Worm (Caenorhabditis elegans) whole organism, early embryonic: ENCODE measurements around the gene spl-2.

Source experiments
- B0310.2 ChIP-seq: sonication (generic microtip); optimal IDR thresholded peaks from 2 replicates; lab custom pipeline; 2016; ENCODE audit warnings: mild to moderate bottlenecking, missing genetic modification characterization, missing compliant biosample characterization
- F13C5.2 ChIP-seq: sonication (generic microtip); optimal IDR thresholded peaks from 2 replicates; lab custom pipeline; 2017; ENCODE audit warnings: mild to moderate bottlenecking, missing genetic modification characterization, inconsistent platforms, missing compliant biosample characterization
- aly-1 ChIP-seq: sonication (generic microtip); optimal IDR thresholded peaks from 2 replicates; lab custom pipeline; 2016; ENCODE audit warnings: missing genetic modification characterization, missing compliant biosample characterization
- ama-1 ChIP-seq: fragments of 150-350 bp; optimal IDR thresholded peaks from 2 replicates; lab custom pipeline; 2014
- ceh-13 ChIP-seq: fragments of 200-800 bp; sonication (Bioruptor generic); optimal IDR thresholded peaks from 2 replicates; lab custom pipeline; 2018; ENCODE audit warnings: mild to moderate bottlenecking, missing genetic modification characterization, missing compliant biosample characterization
- ceh-36 ChIP-seq: sonication (generic microtip); optimal IDR thresholded peaks from 2 replicates; lab custom pipeline; 2016; ENCODE audit warnings: missing genetic modification characterization, inconsistent platforms, missing compliant biosample characterization
- ets-7 ChIP-seq: sonication (generic microtip); optimal IDR thresholded peaks from 2 replicates; lab custom pipeline; 2016; ENCODE audit warnings: missing genotype, missing genetic modification characterization, missing compliant biosample characterization
- flt-1 ChIP-seq: fragments of 200-800 bp; sonication (Bioruptor generic); IDR thresholded peaks from 2 replicates; pipeline ENCODE4 v1.3.6; 2022; ENCODE audit warnings: missing genetic modification characterization, missing compliant biosample characterization
- hmbx-1 ChIP-seq: sonication (generic microtip); optimal IDR thresholded peaks from 2 replicates; lab custom pipeline; 2016; ENCODE audit warnings: mild to moderate bottlenecking, missing genetic modification characterization, missing compliant biosample characterization
- hmg-4 ChIP-seq: fragments of 200-800 bp; sonication (Bioruptor generic); optimal IDR thresholded peaks from 2 replicates; lab custom pipeline; 2018; ENCODE audit warnings: mild to moderate bottlenecking, missing genetic modification characterization, missing compliant biosample characterization
- hnd-1 ChIP-seq: sonication (generic microtip); optimal IDR thresholded peaks from 2 replicates; lab custom pipeline; 2016; ENCODE audit warnings: missing genetic modification characterization, missing compliant biosample characterization
- pes-1 ChIP-seq: fragments of 200-800 bp; sonication (Bioruptor generic); IDR thresholded peaks from 2 replicates; pipeline ENCODE4 v1.3.6; 2022; ENCODE audit warnings: missing genetic modification reagents, missing genetic modification characterization, missing compliant biosample characterization
- scrt-1 ChIP-seq: fragments of 200-800 bp; sonication (Bioruptor generic); IDR thresholded peaks from 2 replicates; pipeline ENCODE4 v1.3.6; 2022; ENCODE audit warnings: missing genetic modification characterization, missing compliant biosample characterization
- sea-1 ChIP-seq: fragments of 200-800 bp; sonication (Bioruptor generic); conservative IDR thresholded peaks from 2 replicates; pipeline ENCODE4 v1.3.6; 2022; ENCODE audit warnings: missing genetic modification characterization, missing compliant biosample characterization
- tbx-11 ChIP-seq: fragments of 200-800 bp; sonication (Bioruptor generic); IDR thresholded peaks from 2 replicates; pipeline ENCODE4 v1.3.6; 2022; ENCODE audit warnings: missing genetic modification characterization, missing compliant biosample characterization
- tbx-37 ChIP-seq: fragments of 200-800 bp; sonication (Bioruptor generic); conservative IDR thresholded peaks from 2 replicates; pipeline ENCODE4 v1.3.6; 2022; ENCODE audit warnings: missing genetic modification reagents, missing genetic modification characterization, missing compliant biosample characterization
- tra-4 ChIP-seq: sonication (generic microtip); optimal IDR thresholded peaks from 2 replicates; lab custom pipeline; 2017; ENCODE audit warnings: missing genetic modification characterization, missing compliant biosample characterization

Gene spl-2

DNA sequence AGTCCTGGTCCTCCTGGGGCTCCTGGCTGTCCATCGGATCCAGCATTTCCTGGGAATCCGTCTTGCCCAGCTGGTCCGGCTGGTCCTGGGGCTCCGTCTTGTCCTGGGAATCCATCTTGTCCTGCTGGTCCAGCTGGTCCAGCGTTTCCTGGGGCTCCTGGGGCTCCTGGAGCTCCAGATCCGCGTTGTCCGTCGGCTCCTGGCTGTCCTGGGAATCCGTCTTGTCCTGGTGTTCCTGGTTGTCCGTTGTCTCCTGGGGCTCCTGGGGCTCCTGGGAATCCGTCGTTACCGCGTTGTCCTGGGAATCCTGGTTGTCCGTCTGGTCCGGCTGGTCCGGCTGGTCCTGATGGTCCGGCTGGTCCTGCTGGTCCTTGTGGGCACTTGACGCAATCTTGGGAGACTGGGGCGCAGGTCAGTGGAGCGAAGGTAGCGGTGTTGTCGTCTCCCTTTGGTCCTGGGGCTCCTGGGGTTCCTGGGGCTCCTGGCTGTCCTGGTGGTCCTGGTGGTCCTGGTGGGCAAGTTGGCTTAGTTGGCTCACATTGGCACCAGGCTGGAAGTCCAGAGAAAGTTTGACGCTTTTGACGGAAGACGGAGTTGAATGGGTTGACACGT lies 15.5 kb upstream of the spl-2 start:
- TF ChIP-seq aly-1 (tag; lab: Kevin White, UChicago): no peak
- TF ChIP-seq hnd-1: no peak

DNA sequence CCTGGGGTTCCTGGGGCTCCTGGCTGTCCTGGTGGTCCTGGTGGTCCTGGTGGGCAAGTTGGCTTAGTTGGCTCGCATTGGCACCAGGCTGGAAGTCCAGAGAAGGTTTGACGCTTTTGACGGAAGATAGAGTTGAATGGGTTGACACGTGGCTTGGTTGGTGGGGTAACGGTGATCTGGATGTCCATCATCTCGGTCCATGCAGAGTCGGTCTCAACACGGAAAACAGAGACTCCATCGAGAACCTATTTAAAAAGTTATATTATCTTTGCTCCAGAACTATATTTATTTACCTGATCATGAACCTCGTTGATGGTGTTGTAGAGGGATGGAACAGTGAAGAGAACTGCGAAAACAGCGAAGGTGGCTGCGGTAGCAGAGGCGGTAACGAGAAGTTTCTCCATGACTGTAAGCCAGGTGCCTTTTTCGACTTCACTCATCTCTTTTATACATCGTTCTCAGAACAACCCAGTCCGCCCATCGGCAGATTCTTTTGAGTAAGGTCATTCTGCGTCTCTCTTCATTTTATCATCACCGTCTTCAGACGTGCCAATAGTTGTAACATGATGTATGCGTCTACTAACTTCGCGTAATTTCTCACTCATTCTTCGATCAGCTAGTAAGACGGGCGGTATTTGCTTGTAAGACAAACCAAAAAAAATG lies 13.7 kb upstream of the spl-2 start, which contains the start of gene col-144:
col-144 (minus strand) TSS at position 419 of the 663 bp plus-strand sequence.
- TF ChIP-seq aly-1 (tag; lab: Kevin White, UChicago): no peak
- TF ChIP-seq scrt-1: no peak
- no peak for TF ChIP-seq ets-7 (tag; lab: Kevin White, UChicago)
- TF ChIP-seq hnd-1: no peak
- TF ChIP-seq ceh-36: no peak
- TF ChIP-seq tra-4: no peak
- TF ChIP-seq hmbx-1 (tag; lab: Kevin White, UChicago): no peak
- no peak for TF ChIP-seq sea-1
- TF ChIP-seq ama-1 (lab: Kevin White, UChicago): no peak
- no peak for TF ChIP-seq F13C5.2
- no peak for TF ChIP-seq B0310.2 (tag; lab: Kevin White, UChicago)
- TF ChIP-seq pes-1: no peak
- no peak for TF ChIP-seq flt-1 (GFP tag; lab: Robert Waterston, UW)
- no peak for TF ChIP-seq ceh-13 (GFP tag; lab: Kevin White, UChicago)
- no peak for TF ChIP-seq hmg-4 (GFP tag; lab: Kevin White, UChicago)
- TF ChIP-seq tbx-37 (GFP tag; lab: Robert Waterston, UW): no peak
- no peak for TF ChIP-seq tbx-11 (GFP tag; lab: Robert Waterston, UW)

DNA sequence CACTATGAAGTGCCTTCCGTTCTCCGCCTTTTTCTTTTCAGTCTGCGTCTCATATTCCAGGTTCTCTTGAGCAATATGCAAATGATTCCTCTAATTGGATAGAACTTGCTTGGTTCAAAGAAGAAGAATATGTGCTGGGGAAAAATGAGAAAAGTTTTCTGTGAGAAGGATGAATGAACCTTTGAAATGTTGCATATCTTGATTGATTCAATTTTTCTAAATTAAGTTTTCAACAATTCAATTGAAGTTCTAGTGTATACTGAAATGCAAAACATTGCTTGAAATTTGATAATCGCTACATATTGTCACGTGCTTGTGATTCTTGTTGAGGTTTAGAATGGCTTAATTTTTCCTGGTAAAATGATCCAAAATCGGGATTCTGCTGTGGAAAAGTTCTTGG lies 10.9 kb upstream of the spl-2 start:
- no peak for TF ChIP-seq hmbx-1 (tag; lab: Kevin White, UChicago)
- TF ChIP-seq tbx-37 (GFP tag; lab: Robert Waterston, UW): no peak
- no peak for TF ChIP-seq flt-1 (GFP tag; lab: Robert Waterston, UW)
- no peak for TF ChIP-seq ets-7 (tag; lab: Kevin White, UChicago)
- TF ChIP-seq B0310.2 (tag; lab: Kevin White, UChicago): no peak

DNA sequence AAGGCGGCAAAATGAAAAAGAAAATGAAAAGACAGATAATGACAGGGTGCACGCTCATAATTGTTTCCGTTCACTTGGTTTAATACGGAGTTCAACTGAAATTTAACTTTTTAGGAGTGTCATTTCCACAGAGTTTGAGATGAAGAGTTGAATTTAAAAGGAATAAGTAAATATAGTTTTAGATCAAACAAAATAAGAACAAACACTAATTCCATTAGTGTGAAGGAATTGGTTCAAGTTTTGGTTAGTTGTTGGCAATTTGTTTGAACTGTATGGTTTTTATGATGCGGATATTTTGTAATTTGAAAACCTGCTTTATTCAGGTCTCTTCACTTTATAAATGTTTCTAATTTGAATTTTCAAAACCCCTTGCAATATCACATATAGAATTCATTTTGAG lies 10.0 kb upstream of the spl-2 start, which contains the start of gene B0222.15:
B0222.15 (minus strand) TSS at position 101 of the 400 bp plus-strand sequence.
- TF ChIP-seq sea-1: no peak
- TF ChIP-seq tra-4: no peak
- TF ChIP-seq hmg-4 (GFP tag; lab: Kevin White, UChicago): no peak
- TF ChIP-seq hnd-1: no peak
- no peak for TF ChIP-seq ceh-36
- no peak for TF ChIP-seq scrt-1
- TF ChIP-seq ets-7 (tag; lab: Kevin White, UChicago): no peak
- no peak for TF ChIP-seq ama-1 (lab: Kevin White, UChicago)
- no peak for TF ChIP-seq flt-1 (GFP tag; lab: Robert Waterston, UW)
- no peak for TF ChIP-seq tbx-37 (GFP tag; lab: Robert Waterston, UW)
- TF ChIP-seq ceh-13 (GFP tag; lab: Kevin White, UChicago): no peak
- no peak for TF ChIP-seq aly-1 (tag; lab: Kevin White, UChicago)
- TF ChIP-seq tbx-11 (GFP tag; lab: Robert Waterston, UW): no peak
- TF ChIP-seq pes-1: no peak
- no peak for TF ChIP-seq B0310.2 (tag; lab: Kevin White, UChicago)
- no peak for TF ChIP-seq F13C5.2
- no peak for TF ChIP-seq hmbx-1 (tag; lab: Kevin White, UChicago)

DNA sequence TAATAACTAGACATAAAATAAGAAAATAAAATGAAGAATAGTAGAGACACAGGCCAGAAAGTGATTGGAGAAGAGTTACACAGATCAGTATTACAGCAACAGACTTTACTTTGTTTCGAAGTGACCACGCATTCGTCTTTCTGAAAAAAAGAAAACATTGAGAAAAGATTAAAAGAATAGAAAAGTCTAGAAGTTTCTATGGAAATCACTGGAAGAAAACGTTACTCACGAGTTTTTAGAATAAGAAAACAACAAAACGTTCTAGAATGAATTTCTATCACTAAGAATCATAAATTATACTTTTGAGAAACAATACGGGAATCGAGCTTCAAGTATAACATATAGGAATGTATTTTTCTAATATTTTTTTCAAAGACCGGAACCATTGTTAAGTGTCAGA lies 8.9 kb upstream of the spl-2 start:
- no peak for TF ChIP-seq flt-1 (GFP tag; lab: Robert Waterston, UW)
- TF ChIP-seq scrt-1: no peak
- no peak for TF ChIP-seq aly-1 (tag; lab: Kevin White, UChicago)
- no peak for TF ChIP-seq ceh-13 (GFP tag; lab: Kevin White, UChicago)
- TF ChIP-seq pes-1: no peak
- no peak for TF ChIP-seq ceh-36
- no peak for TF ChIP-seq ets-7 (tag; lab: Kevin White, UChicago)
- no peak for TF ChIP-seq hmbx-1 (tag; lab: Kevin White, UChicago)
- TF ChIP-seq F13C5.2: no peak
- TF ChIP-seq hnd-1: no peak
- TF ChIP-seq ama-1 (lab: Kevin White, UChicago): no peak
- no peak for TF ChIP-seq hmg-4 (GFP tag; lab: Kevin White, UChicago)
- TF ChIP-seq sea-1: no peak
- TF ChIP-seq tbx-37 (GFP tag; lab: Robert Waterston, UW): no peak
- TF ChIP-seq tbx-11 (GFP tag; lab: Robert Waterston, UW): no peak
- TF ChIP-seq B0310.2 (tag; lab: Kevin White, UChicago): no peak

DNA sequence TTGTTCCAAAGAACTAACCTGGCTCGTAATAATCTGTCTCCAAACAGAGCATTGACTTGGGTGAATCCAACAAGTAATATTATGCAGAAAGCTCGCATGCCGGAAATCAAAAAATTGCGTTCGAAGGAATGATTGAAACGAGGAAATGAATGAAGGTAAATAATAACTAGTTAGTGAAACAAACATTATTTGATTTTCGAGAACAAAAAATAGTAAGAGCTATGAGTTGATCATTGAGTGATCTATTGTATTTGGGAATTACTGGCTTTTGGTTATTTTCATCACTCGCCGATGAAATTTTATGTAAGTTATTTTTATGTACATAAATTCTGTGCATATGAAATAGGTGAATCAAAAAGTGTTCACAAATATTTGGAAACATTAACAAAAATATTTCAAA lies 8.1 kb upstream of the spl-2 start, which contains the start of gene B0222.5:
B0222.5 (minus strand) TSS at position 101 of the 400 bp plus-strand sequence.
- TF ChIP-seq ceh-13 (GFP tag; lab: Kevin White, UChicago) (no peak), B0310.2 (tag; lab: Kevin White, UChicago) (no peak)

DNA sequence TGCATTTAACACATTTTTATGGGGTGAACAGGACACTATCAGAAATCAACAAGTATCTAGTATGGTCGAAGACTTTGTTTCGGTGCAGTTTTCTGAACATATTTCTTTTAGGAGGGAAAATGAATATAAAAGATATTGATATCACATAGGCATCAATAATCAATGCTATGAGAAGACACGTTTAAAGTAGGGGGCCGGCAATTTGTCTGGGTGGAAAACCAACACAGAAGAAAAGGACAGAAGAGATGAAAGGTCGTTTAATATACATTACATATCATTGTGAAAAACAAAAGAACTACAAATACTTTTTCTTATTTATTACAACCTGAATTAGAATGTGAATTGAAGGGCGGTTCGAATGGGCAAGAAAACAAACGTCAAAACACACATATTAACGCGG lies 5.6 kb upstream of the spl-2 start:
- TF ChIP-seq ets-7 (tag; lab: Kevin White, UChicago) (no peak), tbx-11 (GFP tag; lab: Robert Waterston, UW) (no peak), tra-4 (no peak), flt-1 (GFP tag; lab: Robert Waterston, UW) (no peak), ama-1 (lab: Kevin White, UChicago) (no peak), aly-1 (tag; lab: Kevin White, UChicago) (no peak), hnd-1 (no peak), B0310.2 (tag; lab: Kevin White, UChicago) (no peak), ceh-36 (no peak), F13C5.2 (no peak), pes-1 (no peak), sea-1 (no peak)
